Worm (Caenorhabditis elegans) whole organism, L4 larva: Measurements from ENCODE around the gene C15H11.13.

Experiments
- F26F4.8 ChIP-seq: fragments of 200-800 bp; sonication (Bioruptor generic); conservative IDR thresholded peaks from 2 replicates; pipeline ENCODE4 v1.3.6; 2022; ENCODE audit warnings: missing genetic modification characterization, missing compliant biosample characterization
- T26A8.4 ChIP-seq: fragments of 200-800 bp; sonication (Bioruptor generic); IDR thresholded peaks from 2 replicates; pipeline ENCODE4 v1.3.6; 2022; ENCODE audit warnings: missing genetic modification characterization, missing compliant biosample characterization
- Y105C5A.15 ChIP-seq: fragments of 200-800 bp; sonication (Bioruptor generic); IDR thresholded peaks from 2 replicates; pipeline ENCODE4 v1.3.6; 2022; ENCODE audit warnings: missing genetic modification characterization, missing compliant biosample characterization
- aha-1 ChIP-seq: fragments of 150-350 bp; peaks from one replicate; lab custom pipeline; 2014; ENCODE audit warnings: missing biosample characterization, missing genetic modification characterization
- aly-2 ChIP-seq: sonication (generic microtip); optimal IDR thresholded peaks from 2 replicates; lab custom pipeline; 2018; ENCODE audit warnings: missing biosample characterization, missing genetic modification characterization
- ama-1 ChIP-seq: fragments of 150-350 bp; optimal IDR thresholded peaks from 2 replicates; lab custom pipeline; 2014; ENCODE audit warnings: inconsistent platforms, mixed read lengths
- ceh-62 ChIP-seq: sonication (generic microtip); optimal IDR thresholded peaks from 2 replicates; lab custom pipeline; 2017; ENCODE audit warnings: missing biosample characterization, missing genetic modification characterization
- cey-2 ChIP-seq: sonication (generic microtip); optimal IDR thresholded peaks from 3 replicates; lab custom pipeline; 2017; ENCODE audit warnings: missing genetic modification characterization, mild to moderate bottlenecking, missing compliant biosample characterization, antibody characterized with exemption, borderline replicate concordance; ENCODE audit not compliant: insufficient read depth
- daf-8 ChIP-seq: fragments of 200-800 bp; sonication (Bioruptor generic); IDR thresholded peaks from 2 replicates; pipeline ENCODE4 v1.3.6; 2022; ENCODE audit warnings: missing genetic modification characterization, missing compliant biosample characterization
- dmd-6 ChIP-seq: fragments of 200-800 bp; sonication (Bioruptor generic); IDR thresholded peaks from 2 replicates; pipeline ENCODE4 v1.3.6; 2022; ENCODE audit warnings: missing genetic modification reagents, missing genetic modification characterization, missing compliant biosample characterization
- dmd-8 ChIP-seq: fragments of 200-800 bp; sonication (Bioruptor generic); IDR thresholded peaks from 2 replicates; pipeline ENCODE4 v1.3.6; 2022; ENCODE audit warnings: missing genetic modification characterization, missing compliant biosample characterization
- dmd-9 ChIP-seq: fragments of 200-800 bp; sonication (Bioruptor generic); IDR thresholded peaks from 2 replicates; pipeline ENCODE4 v1.3.6; 2022; ENCODE audit warnings: missing genetic modification reagents, missing genetic modification characterization, missing compliant biosample characterization
- dpl-1 ChIP-seq: fragments of 150-350 bp; optimal IDR thresholded peaks from 2 replicates; lab custom pipeline; 2014; ENCODE audit warnings: missing biosample characterization, missing genetic modification reagents, missing genetic modification characterization
- duxl-1 ChIP-seq: sonication (generic microtip); optimal IDR thresholded peaks from 2 replicates; lab custom pipeline; 2016; ENCODE audit warnings: mild to moderate bottlenecking, missing genetic modification characterization, moderate library complexity, missing compliant biosample characterization; ENCODE audit not compliant: poor library complexity
- egl-43 ChIP-seq: fragments of 200-800 bp; sonication (Bioruptor generic); IDR thresholded peaks from 2 replicates; pipeline ENCODE4 v1.3.6; 2022; ENCODE audit warnings: missing genetic modification reagents, missing genetic modification characterization, missing compliant biosample characterization
- lim-7 ChIP-seq: fragments of 200-800 bp; sonication (Bioruptor generic); IDR thresholded peaks from 2 replicates; pipeline ENCODE4 v1.3.6; 2022; ENCODE audit warnings: missing genetic modification characterization, missing compliant biosample characterization
- lin-13 ChIP-seq: fragments of 150-350 bp; optimal IDR thresholded peaks from 2 replicates; lab custom pipeline; 2014; ENCODE audit warnings: missing biosample characterization, missing genetic modification reagents, missing genetic modification characterization
- lin-38 ChIP-seq: fragments of 200-800 bp; sonication (Bioruptor generic); IDR thresholded peaks from 2 replicates; pipeline ENCODE4 v1.3.6; 2022; ENCODE audit warnings: missing genetic modification reagents, missing genetic modification characterization, missing compliant biosample characterization
- lir-3 ChIP-seq: sonication (generic microtip); optimal IDR thresholded peaks from 2 replicates; lab custom pipeline; 2016; ENCODE audit warnings: mild to moderate bottlenecking, missing genetic modification characterization, missing compliant biosample characterization
- nhr-28 ChIP-seq: fragments of 150-350 bp; optimal IDR thresholded peaks from 2 replicates; lab custom pipeline; 2014; ENCODE audit warnings: missing biosample characterization, missing genetic modification characterization
- nhr-42 ChIP-seq: fragments of 200-800 bp; sonication (Bioruptor generic); IDR thresholded peaks from 2 replicates; pipeline ENCODE4 v1.3.6; 2022; ENCODE audit warnings: missing genetic modification characterization, missing compliant biosample characterization
- pha-4 ChIP-seq, 2 experiments: fragments of 150-350 bp in 1 of 2; fragments of 200-800 bp in 1 of 2; sonication (Bioruptor generic) in 1 of 2; IDR thresholded peaks in 1 of 2; optimal IDR thresholded peaks in 1 of 2; 2 replicates each; pipeline versions ENCODE4 v1.3.6 to Lab custom; 2014 to 2022; ENCODE audit warnings: missing genetic modification characterization in 2 of 2, missing genetic modification reagents in 2 of 2, missing biosample characterization in 1 of 2, missing compliant biosample characterization in 1 of 2
- php-3 ChIP-seq: fragments of 200-800 bp; sonication (Bioruptor generic); IDR thresholded peaks from 2 replicates; pipeline ENCODE4 v1.3.6; 2022; ENCODE audit warnings: missing genetic modification reagents, missing genetic modification characterization, missing compliant biosample characterization
- spr-1 ChIP-seq: sonication (generic microtip); optimal IDR thresholded peaks from 2 replicates; lab custom pipeline; 2016; ENCODE audit warnings: mild to moderate bottlenecking, missing genetic modification characterization, missing compliant biosample characterization
- spr-3 ChIP-seq: fragments of 200-800 bp; sonication (Bioruptor generic); optimal IDR thresholded peaks from 2 replicates; lab custom pipeline; 2018; ENCODE audit warnings: mild to moderate bottlenecking, missing genetic modification characterization, missing compliant biosample characterization
- tag-97 ChIP-seq: fragments of 200-800 bp; sonication (Bioruptor generic); IDR thresholded peaks from 2 replicates; pipeline ENCODE4 v1.3.6; 2022; ENCODE audit warnings: missing genetic modification characterization, missing compliant biosample characterization
- tra-1 ChIP-seq: fragments of 200-800 bp; sonication (Bioruptor generic); IDR thresholded peaks from 2 replicates; pipeline ENCODE4 v1.3.6; 2022; ENCODE audit warnings: missing genetic modification reagents, missing genetic modification characterization, missing compliant biosample characterization
- unc-39 ChIP-seq: sonication (generic microtip); optimal IDR thresholded peaks from 2 replicates; lab custom pipeline; 2017; ENCODE audit warnings: missing biosample characterization, missing genetic modification characterization
- unc-62 ChIP-seq, 3 experiments: fragments of 150-350 bp in 1 of 3; sonication (generic microtip); optimal IDR thresholded peaks in 2 of 3; peaks in 1 of 3; 1 replicate in 1 of 3; 2 replicates in 2 of 3; lab custom pipeline; 2014 to 2017; ENCODE audit warnings: missing biosample characterization in 3 of 3, missing genetic modification characterization in 3 of 3, missing genetic modification reagents in 3 of 3, missing genotype in 1 of 3
- zfp-3 ChIP-seq: fragments of 200-800 bp; sonication (Bioruptor generic); conservative IDR thresholded peaks from 2 replicates; pipeline ENCODE4 v1.3.6; 2022; ENCODE audit warnings: missing genetic modification reagents, missing genetic modification characterization, missing compliant biosample characterization
- zip-11 ChIP-seq: fragments of 200-800 bp; sonication (Bioruptor generic); IDR thresholded peaks from 2 replicates; pipeline ENCODE4 v1.3.6; 2022; ENCODE audit warnings: missing genetic modification characterization, missing compliant biosample characterization
- zip-2 ChIP-seq: fragments of 150-350 bp; optimal IDR thresholded peaks from 2 replicates; lab custom pipeline; 2014; ENCODE audit warnings: missing biosample characterization, missing genetic modification characterization

C15H11.13 gene

DNA sequence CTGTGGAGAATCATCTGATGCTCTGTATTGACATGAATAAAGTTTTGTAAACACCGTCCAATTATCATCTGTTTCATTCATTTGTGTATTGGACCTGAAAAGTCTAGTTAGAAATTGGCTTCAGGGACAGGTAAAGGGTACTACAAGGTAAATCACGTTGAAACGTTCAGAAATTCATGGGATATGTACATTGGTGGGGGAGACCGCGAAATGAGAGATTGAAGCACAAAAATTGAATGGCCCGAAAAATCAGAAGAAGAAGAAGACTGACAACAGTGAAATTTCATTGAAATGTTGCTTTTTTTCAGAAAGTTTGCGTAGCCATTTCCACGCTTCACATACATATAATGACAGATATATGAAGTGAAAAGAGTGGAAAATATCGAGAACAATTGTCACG, 15.9 kb upstream of the C15H11.13 start, which contains the start of gene npr-43:
TSS of gene npr-43 (minus strand) at position 101 of the 400 bp plus-strand sequence.
- TF ChIP-seq aha-1 (tag; lab: Kevin White, UChicago) (peak; percentile 68), dmd-6 (no peak)

DNA sequence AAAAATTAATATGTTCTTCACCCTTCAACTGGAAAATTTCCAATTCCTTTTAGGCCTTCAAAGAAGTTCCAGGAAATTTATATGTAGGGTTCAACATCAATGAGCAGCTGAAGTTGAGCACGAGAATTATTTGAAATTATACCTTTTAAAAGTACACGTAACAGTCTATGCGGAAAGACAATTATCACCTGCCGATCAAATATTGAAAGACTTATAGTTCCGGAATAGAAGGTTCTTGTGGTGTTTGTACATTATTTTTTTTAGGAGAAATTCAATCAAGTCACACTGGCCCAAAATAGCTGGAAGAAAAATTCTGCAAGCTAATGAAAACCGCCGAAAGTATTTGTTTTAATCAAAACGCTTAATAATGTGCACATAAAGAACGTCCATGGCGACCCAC, 14.6 kb upstream of the C15H11.13 start:
- TF ChIP-seq unc-62 (GFP tag; optimal IDR thresholded peaks at IDR 0.05 in 1 of 2; lab: Kevin White, UChicago) (peak in 1 of 2 experiments; percentile 96), unc-62 (tag; optimal IDR thresholded peaks at IDR 0.05; lab: Kevin White, UChicago) (no peak), aha-1 (tag; lab: Kevin White, UChicago) (peak; percentile 37), cey-2 (no peak), nhr-42 (GFP tag; lab: Robert Waterston, UW) (no peak), aly-2 (tag; lab: Kevin White, UChicago) (no peak)

DNA sequence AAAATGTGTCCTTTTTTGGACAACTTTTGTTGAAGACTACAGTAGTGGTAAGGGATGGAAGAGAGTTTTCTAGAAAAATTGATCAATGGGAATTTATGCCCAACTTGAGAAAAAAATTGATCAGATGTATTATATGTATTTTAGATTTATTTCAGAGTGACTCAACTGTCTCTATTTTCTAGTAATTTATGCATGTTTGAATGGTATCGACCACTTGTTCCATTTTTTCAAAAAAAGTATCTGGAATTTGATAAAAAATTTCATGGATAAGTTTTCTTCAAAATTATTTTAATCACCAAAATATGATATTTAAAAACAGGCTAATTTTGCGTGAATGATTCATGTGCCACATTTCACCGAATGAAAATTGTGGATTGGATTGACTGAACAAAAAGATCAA, 3.0 kb upstream of the C15H11.13 start, which contains the start of gene C15H11.10:
TSS of gene C15H11.10 (plus strand) at position 301 of the 400 bp plus-strand sequence.
- no peak for TF ChIP-seq php-3 (GFP tag; lab: Robert Waterston, UW)
- no peak for TF ChIP-seq Y105C5A.15 (GFP tag; lab: Robert Waterston, UW)
- no peak for TF ChIP-seq lim-7
- TF ChIP-seq T26A8.4 (GFP tag; lab: Robert Waterston, UW): no peak
- TF ChIP-seq ama-1 (lab: Kevin White, UChicago): no peak
- TF ChIP-seq egl-43 (GFP tag; lab: Robert Waterston, UW): no peak
- no peak for TF ChIP-seq daf-8 (GFP tag; lab: Robert Waterston, UW)
- no peak for TF ChIP-seq lir-3 (tag; lab: Kevin White, UChicago)
- no peak for TF ChIP-seq unc-39 (tag; lab: Kevin White, UChicago)
- no peak for TF ChIP-seq pha-4 (GFP tag; IDR thresholded peaks at IDR 0.05; lab: Robert Waterston, UW)
- no peak for TF ChIP-seq pha-4 (tag; optimal IDR thresholded peaks at IDR 0.05; lab: Kevin White, UChicago)
- TF ChIP-seq dpl-1 (GFP tag; lab: Kevin White, UChicago): no peak
- no peak for TF ChIP-seq nhr-28 (tag; lab: Kevin White, UChicago)
- TF ChIP-seq dmd-9 (GFP tag; lab: Robert Waterston, UW): no peak
- TF ChIP-seq zip-11: no peak
- TF ChIP-seq aly-2 (tag; lab: Kevin White, UChicago): no peak
- TF ChIP-seq spr-3 (GFP tag; lab: Kevin White, UChicago): no peak
- TF ChIP-seq zfp-3 (GFP tag; lab: Robert Waterston, UW): no peak
- TF ChIP-seq duxl-1 (tag; lab: Kevin White, UChicago): no peak

DNA sequence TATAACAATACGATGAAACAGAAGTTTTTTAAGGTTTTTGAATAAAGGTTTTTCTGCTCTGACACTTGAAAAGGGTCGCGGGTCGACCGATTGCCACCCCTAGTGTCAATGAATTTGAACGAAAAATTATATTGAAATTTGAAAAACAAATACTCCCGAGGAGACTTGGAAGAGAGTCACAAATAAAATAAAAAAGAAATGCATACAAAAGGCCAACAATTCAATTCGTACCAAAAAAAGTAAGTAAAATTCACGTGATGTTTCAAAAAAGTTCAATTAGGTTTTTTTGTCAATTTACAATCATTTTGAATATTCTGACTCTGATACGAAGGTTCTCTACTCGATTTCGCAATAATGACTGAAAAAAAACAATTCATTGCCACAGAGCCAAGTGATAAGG, 1.3 kb upstream of the C15H11.13 start, which contains the start of gene C15H11.1:
TSS of gene C15H11.1 (plus strand) at position 301 of the 400 bp plus-strand sequence.
- no peak for TF ChIP-seq tra-1 (GFP tag; lab: Robert Waterston, UW)
- no peak for TF ChIP-seq T26A8.4 (GFP tag; lab: Robert Waterston, UW)
- TF ChIP-seq zip-2 (tag; lab: Kevin White, UChicago): no peak
- no peak for TF ChIP-seq dpl-1 (GFP tag; lab: Kevin White, UChicago)
- no peak for TF ChIP-seq cey-2
- no peak for TF ChIP-seq spr-1 (tag; lab: Kevin White, UChicago)
- no peak for TF ChIP-seq ceh-62 (tag; lab: Kevin White, UChicago)
- TF ChIP-seq daf-8 (GFP tag; lab: Robert Waterston, UW): no peak
- no peak for TF ChIP-seq lir-3 (tag; lab: Kevin White, UChicago)
- TF ChIP-seq lin-38 (GFP tag; lab: Robert Waterston, UW): no peak
- no peak for TF ChIP-seq lin-13
- no peak for TF ChIP-seq nhr-28 (tag; lab: Kevin White, UChicago)
- TF ChIP-seq tag-97 (GFP tag; lab: Robert Waterston, UW): no peak
- no peak for TF ChIP-seq F26F4.8 (GFP tag; lab: Robert Waterston, UW)
- TF ChIP-seq dmd-8 (GFP tag; lab: Robert Waterston, UW): no peak
